Worm (Caenorhabditis elegans) whole organism, mixed stage, embryonic: ENCODE results near the gene fbxa-211.

Experiments used
- M03D4.4 ChIP-seq: sonication (generic microtip); optimal IDR thresholded peaks from 2 replicates; lab custom pipeline; 2017; ENCODE audit warnings: mild to moderate bottlenecking, missing genetic modification characterization, missing compliant biosample characterization
- ces-1 ChIP-seq: fragments of 150-350 bp; optimal IDR thresholded peaks from 2 replicates; lab custom pipeline; 2014; ENCODE audit warnings: missing biosample characterization, missing genetic modification reagents, missing genetic modification characterization
- ham-2 ChIP-seq: fragments of 200-800 bp; sonication (Bioruptor generic); optimal IDR thresholded peaks from 2 replicates; lab custom pipeline; 2018; ENCODE audit warnings: mild to moderate bottlenecking, missing genetic modification characterization, missing compliant biosample characterization
- lin-13 ChIP-seq: fragments of 150-350 bp; optimal IDR thresholded peaks from 2 replicates; lab custom pipeline; 2014; ENCODE audit warnings: missing biosample characterization, missing genetic modification characterization
- lsy-2 ChIP-seq: fragments of 150-350 bp; optimal IDR thresholded peaks from 2 replicates; lab custom pipeline; 2014; ENCODE audit warnings: missing biosample characterization, missing genetic modification characterization
- mab-5 ChIP-seq: fragments of 150-350 bp; optimal IDR thresholded peaks from 2 replicates; lab custom pipeline; 2014; ENCODE audit warnings: missing biosample characterization, missing genetic modification characterization
- nhr-12 ChIP-seq: fragments of 150-350 bp; optimal IDR thresholded peaks from 2 replicates; lab custom pipeline; 2014; ENCODE audit warnings: missing biosample characterization, missing genetic modification characterization
- nhr-28 ChIP-seq: fragments of 150-350 bp; optimal IDR thresholded peaks from 2 replicates; lab custom pipeline; 2014; ENCODE audit warnings: missing biosample characterization, missing genetic modification characterization
- sem-2 ChIP-seq: fragments of 200-800 bp; sonication (Bioruptor generic); optimal IDR thresholded peaks from 2 replicates; lab custom pipeline; 2018; ENCODE audit warnings: mild to moderate bottlenecking, missing genetic modification characterization, missing compliant biosample characterization
- snpc-4 ChIP-seq: fragments of 150-350 bp; optimal IDR thresholded peaks from 2 replicates; lab custom pipeline; 2014; ENCODE audit warnings: missing biosample characterization, missing genetic modification characterization
- unc-120 ChIP-seq: sonication (generic microtip); optimal IDR thresholded peaks from 2 replicates; lab custom pipeline; 2017; ENCODE audit warnings: missing genetic modification characterization, missing compliant biosample characterization; ENCODE audit not compliant: poor library complexity, severe bottlenecking
- unc-62 ChIP-seq: fragments of 150-350 bp; optimal IDR thresholded peaks from 2 replicates; lab custom pipeline; 2014; ENCODE audit warnings: missing biosample characterization, missing genetic modification reagents, missing genetic modification characterization
- zip-8 ChIP-seq: fragments of 150-350 bp; optimal IDR thresholded peaks from 2 replicates; lab custom pipeline; 2014; ENCODE audit warnings: missing biosample characterization, missing genetic modification characterization

- TF ChIP-seq lin-13 (no peak), zip-8 (tag; lab: Kevin White, UChicago) (no peak), unc-62 (GFP tag; lab: Kevin White, UChicago) (no peak), snpc-4 (tag; lab: Kevin White, UChicago) (no peak), ham-2 (GFP tag; lab: Kevin White, UChicago) (no peak), ces-1 (GFP tag; lab: Kevin White, UChicago) (no peak), nhr-28 (tag; lab: Kevin White, UChicago) (no peak), M03D4.4 (no peak), sem-2 (GFP tag; lab: Kevin White, UChicago) (no peak), nhr-12 (no peak), lsy-2 (no peak), mab-5 (tag; lab: Kevin White, UChicago) (no peak), unc-120 (tag; lab: Kevin White, UChicago) (no peak)
Observed at ce11 chrV:18142549-18142948, 15.2 kb downstream of the fbxa-211 start, which contains the start of gene Y37H2A.13.
